Worm (Caenorhabditis elegans) whole organism, midembryonic: ENCODE measurements around the gene C06A12.19.

Experiments
- T22C8.4 ChIP-seq: fragments of 200-800 bp; sonication (Bioruptor generic); IDR thresholded peaks from 2 replicates; pipeline ENCODE4 v1.3.6; 2022; ENCODE audit warnings: missing genetic modification characterization, missing compliant biosample characterization
- cog-1 ChIP-seq: sonication (generic microtip); optimal IDR thresholded peaks from 2 replicates; lab custom pipeline; 2016; ENCODE audit warnings: missing genetic modification characterization, missing compliant biosample characterization
- flt-1 ChIP-seq: fragments of 200-800 bp; sonication (Bioruptor generic); IDR thresholded peaks from 2 replicates; pipeline ENCODE4 v1.3.6; 2022; ENCODE audit warnings: missing genetic modification characterization, missing compliant biosample characterization
- klf-2 ChIP-seq: fragments of 200-800 bp; sonication (Bioruptor generic); conservative IDR thresholded peaks from 2 replicates; pipeline ENCODE4 v1.3.6; 2022; ENCODE audit warnings: missing genetic modification reagents, missing genetic modification characterization, missing compliant biosample characterization
- med-1 ChIP-seq: sonication (generic microtip); optimal IDR thresholded peaks from 2 replicates; lab custom pipeline; 2017; ENCODE audit warnings: missing genetic modification characterization, mild to moderate bottlenecking, missing compliant biosample characterization, antibody characterized with exemption, missing genetic modification reagents; ENCODE audit not compliant: insufficient read depth
- ref-1 ChIP-seq: fragments of 200-800 bp; sonication (Bioruptor generic); conservative IDR thresholded peaks from 2 replicates; pipeline ENCODE4 v1.3.6; 2022; ENCODE audit warnings: missing genetic modification reagents, missing genetic modification characterization, missing compliant biosample characterization
- tab-1 ChIP-seq: fragments of 200-800 bp; sonication (Bioruptor generic); IDR thresholded peaks from 2 replicates; pipeline ENCODE4 v1.3.6; 2022; ENCODE audit warnings: missing genetic modification characterization, missing compliant biosample characterization
- ztf-23 ChIP-seq: fragments of 200-800 bp; sonication (Bioruptor generic); IDR thresholded peaks from 2 replicates; pipeline ENCODE4 v1.3.6; 2022; ENCODE audit warnings: missing genetic modification reagents, missing genetic modification characterization, missing compliant biosample characterization
- ztf-29 ChIP-seq: fragments of 200-800 bp; sonication (Bioruptor generic); IDR thresholded peaks from 2 replicates; pipeline ENCODE4 v1.3.6; 2022; ENCODE audit warnings: missing genetic modification reagents, missing genetic modification characterization, missing compliant biosample characterization

Gene C06A12.19

DNA sequence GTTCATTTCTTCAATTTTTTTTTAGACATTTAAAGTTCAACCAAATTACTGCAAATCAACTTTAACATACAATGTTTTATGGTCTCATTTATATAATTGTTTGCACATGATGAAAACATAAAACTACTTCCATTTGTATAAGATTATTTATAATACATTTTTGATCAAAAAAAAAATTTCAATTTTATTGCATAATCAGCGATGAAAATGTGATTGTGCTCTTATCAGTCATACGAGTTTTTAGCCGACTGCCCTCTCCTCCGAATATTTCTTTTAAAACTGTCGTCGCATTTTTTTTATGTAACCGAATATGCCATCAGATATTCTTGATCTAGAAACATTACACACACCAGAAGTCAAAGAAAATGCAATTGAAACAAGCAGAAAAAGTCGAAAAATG is 516 bp upstream of the C06A12.19 start, which contains the start of gene F08A7.1:
TSS of gene F08A7.1 (plus strand) at position 191 of the 400 bp plus-strand sequence.
- TF ChIP-seq klf-2 (GFP tag; lab: Robert Waterston, UW) (no peak), flt-1 (no peak), ref-1 (no peak), T22C8.4 (GFP tag; lab: Robert Waterston, UW) (no peak), cog-1 (no peak), ztf-23 (GFP tag; lab: Robert Waterston, UW) (no peak), tab-1 (no peak), ztf-29 (GFP tag; lab: Robert Waterston, UW) (no peak), med-1 (GFP tag; lab: Kevin White, UChicago) (no peak)

ce11 chrIV:17437038-17437437 is 2.9 kb downstream of the C06A12.19 start, which contains the start of gene C06A12.8:
Gene C06A12.8 (plus strand): TSS chrIV:17437338.
- TF ChIP-seq tab-1, result no peak
- no peak for TF ChIP-seq ref-1
- TF ChIP-seq klf-2 (GFP tag; lab: Robert Waterston, UW), result no peak
- no peak for TF ChIP-seq ztf-23 (GFP tag; lab: Robert Waterston, UW)
- no peak for TF ChIP-seq ztf-29 (GFP tag; lab: Robert Waterston, UW)
- no peak for TF ChIP-seq flt-1
- no peak for TF ChIP-seq T22C8.4 (GFP tag; lab: Robert Waterston, UW)
- no peak for TF ChIP-seq cog-1
- no peak for TF ChIP-seq med-1 (GFP tag; lab: Kevin White, UChicago)

- no peak for TF ChIP-seq klf-2 (GFP tag; lab: Robert Waterston, UW)
- TF ChIP-seq ztf-29 (GFP tag; lab: Robert Waterston, UW), result no peak
- no peak for TF ChIP-seq tab-1
These were observed 3.3 kb downstream of the C06A12.19 start, which contains the start of gene gcy-27 for ce11 chrIV:17436552-17436951. Gene gcy-27 (minus strand): TSS chrIV:17436652.

DNA sequence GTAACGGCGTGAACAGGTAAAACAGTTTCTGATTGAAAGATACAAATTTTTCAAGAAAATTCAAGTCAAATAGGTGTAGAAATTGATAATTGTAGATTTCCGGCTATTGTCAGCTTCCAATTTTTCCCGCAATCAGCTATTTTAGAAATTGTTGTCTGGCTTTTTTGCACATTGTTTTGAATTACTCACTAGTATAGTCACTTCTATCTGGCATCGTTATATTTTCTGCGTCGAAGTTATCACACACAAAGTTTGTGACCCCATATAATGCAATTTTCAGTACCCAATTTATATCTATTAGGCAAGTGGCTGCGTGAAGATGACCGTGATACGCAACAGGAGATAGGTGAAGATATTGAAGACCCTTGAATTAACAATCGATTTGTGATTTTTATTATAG is 4.7 kb downstream of the C06A12.19 start:
- TF ChIP-seq ztf-29 (GFP tag; lab: Robert Waterston, UW) (no peak), flt-1 (no peak), med-1 (GFP tag; lab: Kevin White, UChicago) (no peak), klf-2 (GFP tag; lab: Robert Waterston, UW) (no peak), tab-1 (no peak), ref-1 (no peak), ztf-23 (GFP tag; lab: Robert Waterston, UW) (no peak), cog-1 (no peak), T22C8.4 (GFP tag; lab: Robert Waterston, UW) (no peak)

- TF ChIP-seq klf-2 (GFP tag; lab: Robert Waterston, UW) (no peak), tab-1 (no peak), flt-1 (no peak), ztf-23 (GFP tag; lab: Robert Waterston, UW) (no peak), ztf-29 (GFP tag; lab: Robert Waterston, UW) (no peak), T22C8.4 (GFP tag; lab: Robert Waterston, UW) (no peak), ref-1 (no peak), med-1 (GFP tag; lab: Kevin White, UChicago) (no peak), cog-1 (no peak)
These were observed 7.6 kb downstream of the C06A12.19 start for ce11 chrIV:17432223-17432826.

- TF ChIP-seq T22C8.4 (GFP tag; lab: Robert Waterston, UW) (no peak), cog-1 (no peak), klf-2 (GFP tag; lab: Robert Waterston, UW) (no peak), tab-1 (no peak), ref-1 (no peak), med-1 (GFP tag; lab: Kevin White, UChicago) (no peak), ztf-29 (GFP tag; lab: Robert Waterston, UW) (no peak), flt-1 (no peak), ztf-23 (GFP tag; lab: Robert Waterston, UW) (no peak)
These were observed 8.6 kb downstream of the C06A12.19 start, which contains the start of gene lact-6 for ce11 chrIV:17431287-17431686. Gene lact-6 (minus strand): TSS chrIV:17431387.

ce11 chrIV:17427423-17427822 is 12.5 kb downstream of the C06A12.19 start, which contains the start of gene C06A12.3:
Gene C06A12.3 (plus strand): TSS chrIV:17427723.
- TF ChIP-seq flt-1 (no peak), ref-1 (no peak), cog-1 (no peak), tab-1 (no peak), ztf-23 (GFP tag; lab: Robert Waterston, UW) (no peak), T22C8.4 (GFP tag; lab: Robert Waterston, UW) (no peak), klf-2 (GFP tag; lab: Robert Waterston, UW) (no peak), med-1 (GFP tag; lab: Kevin White, UChicago) (no peak), ztf-29 (GFP tag; lab: Robert Waterston, UW) (no peak)

DNA sequence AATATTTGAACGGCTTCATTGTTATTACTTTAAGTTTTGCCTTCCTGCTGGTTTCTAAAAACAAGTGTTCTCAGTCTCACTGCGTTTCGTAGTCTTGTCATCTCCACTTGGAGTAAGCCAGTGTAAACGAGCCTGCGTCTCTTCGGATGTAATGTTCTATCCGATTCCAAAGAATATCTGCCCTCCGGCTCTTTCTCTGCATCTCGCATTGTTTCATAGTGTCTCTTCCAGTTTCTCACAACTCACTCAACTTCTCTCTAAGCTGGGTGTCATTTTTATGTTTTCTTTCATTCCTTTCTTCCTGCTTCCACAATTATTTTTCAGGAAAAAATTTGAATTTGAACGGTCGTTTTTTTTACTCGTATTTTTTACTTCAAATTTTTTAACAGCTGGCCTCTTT is 12.9 kb downstream of the C06A12.19 start:
- TF ChIP-seq cog-1 (no peak), flt-1 (no peak), T22C8.4 (GFP tag; lab: Robert Waterston, UW) (no peak), ref-1 (no peak), ztf-29 (GFP tag; lab: Robert Waterston, UW) (no peak), ztf-23 (GFP tag; lab: Robert Waterston, UW) (no peak), tab-1 (no peak), klf-2 (GFP tag; lab: Robert Waterston, UW) (no peak), med-1 (GFP tag; lab: Kevin White, UChicago) (no peak)

ce11 chrIV:17417723-17418122 is 22.2 kb downstream of the C06A12.19 start, which contains the start of gene npr-26:
Gene npr-26 (minus strand): TSS chrIV:17417823.
- TF ChIP-seq med-1 (GFP tag; lab: Kevin White, UChicago), result no peak
- no peak for TF ChIP-seq klf-2 (GFP tag; lab: Robert Waterston, UW)
- TF ChIP-seq flt-1, result no peak
- no peak for TF ChIP-seq ztf-23 (GFP tag; lab: Robert Waterston, UW)
- TF ChIP-seq T22C8.4 (GFP tag; lab: Robert Waterston, UW), result no peak
- TF ChIP-seq ref-1, result no peak
- no peak for TF ChIP-seq cog-1
- TF ChIP-seq ztf-29 (GFP tag; lab: Robert Waterston, UW), result no peak
- TF ChIP-seq tab-1, result no peak

DNA sequence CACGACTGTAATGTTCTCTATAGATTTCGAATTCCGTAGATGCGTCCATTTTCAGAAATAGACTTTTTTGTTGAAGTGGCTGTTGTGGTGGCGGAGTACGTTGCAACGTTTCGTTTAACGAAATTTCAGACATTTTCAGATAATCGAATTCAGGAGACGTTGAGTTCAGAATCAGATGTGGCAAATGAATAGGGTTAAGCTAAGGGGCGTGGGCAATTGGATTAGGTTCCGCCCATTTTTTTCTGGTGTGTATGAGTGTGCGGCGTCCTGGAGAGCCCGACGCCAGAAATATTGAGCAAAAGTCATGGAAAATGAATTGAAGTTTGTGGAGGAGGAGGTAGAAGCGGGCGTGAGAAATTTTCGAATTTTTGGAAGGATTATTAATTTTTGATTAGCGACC is 26.6 kb downstream of the C06A12.19 start:
- TF ChIP-seq ztf-23 (GFP tag; lab: Robert Waterston, UW) (no peak), T22C8.4 (GFP tag; lab: Robert Waterston, UW) (no peak), klf-2 (GFP tag; lab: Robert Waterston, UW) (no peak)
